Worm (Caenorhabditis elegans) whole organism, L2 larva: ENCODE results near the gene C08F8.9.
"Not testable (repeated sequence)": the region's sequence is repeated elsewhere in the genome, so short reads cannot be mapped to it uniquely, and the experiment has no call there.

Source experiments
- C34F6.9 ChIP-seq: fragments of 150-350 bp; optimal IDR thresholded peaks from 2 replicates; lab custom pipeline; 2014; ENCODE audit warnings: missing biosample characterization, missing genetic modification characterization
- F13H6.1 ChIP-seq: sonication (generic microtip); optimal IDR thresholded peaks from 2 replicates; lab custom pipeline; 2016; ENCODE audit warnings: missing genetic modification characterization, missing compliant biosample characterization
- R02D3.7 ChIP-seq: fragments of 150-350 bp; optimal IDR thresholded peaks from 2 replicates; lab custom pipeline; 2014; ENCODE audit warnings: missing biosample characterization, missing genetic modification characterization
- ZK546.5 ChIP-seq: sonication (generic microtip); optimal IDR thresholded peaks from 2 replicates; lab custom pipeline; 2017; ENCODE audit warnings: missing biosample characterization, missing genetic modification characterization
- ama-1 ChIP-seq: fragments of 150-350 bp; optimal IDR thresholded peaks from 2 replicates; lab custom pipeline; 2018; ENCODE audit warnings: inconsistent platforms
- blmp-1 ChIP-seq: sonication (generic microtip); optimal IDR thresholded peaks from 2 replicates; lab custom pipeline; 2017; ENCODE audit warnings: missing genetic modification characterization, mild to moderate bottlenecking, missing compliant biosample characterization, antibody characterized with exemption, moderate library complexity; ENCODE audit not compliant: insufficient read depth
- crh-2 ChIP-seq: sonication (generic microtip); optimal IDR thresholded peaks from 2 replicates; lab custom pipeline; 2017; ENCODE audit warnings: missing biosample characterization, missing genetic modification characterization
- egl-27 ChIP-seq: sonication (generic microtip); optimal IDR thresholded peaks from 3 replicates; lab custom pipeline; 2017; ENCODE audit warnings: missing biosample characterization, missing genetic modification reagents, missing genetic modification characterization
- fos-1 ChIP-seq: fragments of 150-350 bp; optimal IDR thresholded peaks from 2 replicates; lab custom pipeline; 2014; ENCODE audit warnings: missing biosample characterization, missing genetic modification characterization
- gmeb-1 ChIP-seq: fragments of 150-350 bp; optimal IDR thresholded peaks from 2 replicates; lab custom pipeline; 2014; ENCODE audit warnings: missing biosample characterization, missing genetic modification characterization
- lin-11 ChIP-seq: fragments of 150-350 bp; sonication (generic microtip); optimal IDR thresholded peaks from 2 replicates; lab custom pipeline; 2014; ENCODE audit warnings: missing biosample characterization, missing genetic modification characterization, inconsistent platforms, mixed read lengths
- lin-13 ChIP-seq: fragments of 150-350 bp; optimal IDR thresholded peaks from 2 replicates; lab custom pipeline; 2014; ENCODE audit warnings: missing biosample characterization, missing genetic modification reagents, missing genetic modification characterization
- lin-39 ChIP-seq: fragments of 150-350 bp; optimal IDR thresholded peaks from 2 replicates; lab custom pipeline; 2014; ENCODE audit warnings: missing biosample characterization, missing genetic modification reagents, missing genetic modification characterization
- lsy-2 ChIP-seq, 2 experiments: fragments of 150-350 bp in 1 of 2; sonication (generic microtip) in 1 of 2; optimal IDR thresholded peaks; 2 replicates each; lab custom pipeline; 2014 to 2017; ENCODE audit warnings: missing biosample characterization in 2 of 2, missing genetic modification characterization in 2 of 2
- mab-5 ChIP-seq: fragments of 150-350 bp; optimal IDR thresholded peaks from 2 replicates; lab custom pipeline; 2014; ENCODE audit warnings: missing biosample characterization, missing genetic modification characterization
- mdl-1 ChIP-seq, 2 experiments: fragments of 150-350 bp in 1 of 2; sonication (generic microtip) in 1 of 2; optimal IDR thresholded peaks; 2 replicates each; lab custom pipeline; 2017; ENCODE audit warnings: missing biosample characterization in 2 of 2, missing genetic modification characterization in 2 of 2
- nhr-10 ChIP-seq: sonication (generic microtip); optimal IDR thresholded peaks from 2 replicates; lab custom pipeline; 2017; ENCODE audit warnings: missing biosample characterization, missing genetic modification characterization
- nhr-12 ChIP-seq: fragments of 150-350 bp; optimal IDR thresholded peaks from 2 replicates; lab custom pipeline; 2014; ENCODE audit warnings: missing biosample characterization, missing genetic modification characterization
- nhr-129 ChIP-seq: fragments of 150-350 bp; optimal IDR thresholded peaks from 2 replicates; lab custom pipeline; 2014; ENCODE audit warnings: missing biosample characterization, missing genetic modification characterization
- nhr-21 ChIP-seq: fragments of 150-350 bp; optimal IDR thresholded peaks from 2 replicates; lab custom pipeline; 2014; ENCODE audit warnings: missing biosample characterization, missing genetic modification characterization
- nhr-237 ChIP-seq: fragments of 150-350 bp; optimal IDR thresholded peaks from 2 replicates; lab custom pipeline; 2014; ENCODE audit warnings: missing biosample characterization, missing genetic modification characterization
- nhr-25 ChIP-seq: fragments of 150-350 bp; sonication (generic microtip); optimal IDR thresholded peaks from 3 replicates; lab custom pipeline; 2014; ENCODE audit warnings: missing biosample characterization, missing genetic modification characterization
- nhr-6 ChIP-seq: fragments of 150-350 bp; optimal IDR thresholded peaks from 2 replicates; lab custom pipeline; 2014; ENCODE audit warnings: missing biosample characterization, missing genetic modification characterization
- nhr-77 ChIP-seq: fragments of 150-350 bp; optimal IDR thresholded peaks from 2 replicates; lab custom pipeline; 2014; ENCODE audit warnings: missing biosample characterization, missing genetic modification characterization
- peb-1 ChIP-seq: fragments of 150-350 bp; optimal IDR thresholded peaks from 2 replicates; lab custom pipeline; 2014; ENCODE audit warnings: missing biosample characterization, missing genetic modification characterization
- sem-4 ChIP-seq: fragments of 150-350 bp; optimal IDR thresholded peaks from 2 replicates; lab custom pipeline; 2014; ENCODE audit warnings: missing biosample characterization, missing genetic modification reagents, missing genetic modification characterization
- sma-3 ChIP-seq: sonication (generic microtip); optimal IDR thresholded peaks from 2 replicates; lab custom pipeline; 2016; ENCODE audit warnings: missing genetic modification reagents, missing genetic modification characterization, missing compliant biosample characterization
- sma-9 ChIP-seq, 2 experiments: fragments of 150-350 bp in 1 of 2; sonication (generic microtip) in 1 of 2; optimal IDR thresholded peaks; 2 replicates each; lab custom pipeline; 2014 to 2016; ENCODE audit warnings: missing genetic modification characterization in 2 of 2, mild to moderate bottlenecking in 1 of 2, missing biosample characterization in 1 of 2, missing compliant biosample characterization in 1 of 2, missing genetic modification reagents in 1 of 2, moderate library complexity in 1 of 2
- snpc-4 ChIP-seq: fragments of 150-350 bp; optimal IDR thresholded peaks from 2 replicates; lab custom pipeline; 2014; ENCODE audit warnings: missing biosample characterization, missing genetic modification characterization
- unc-55 ChIP-seq: fragments of 150-350 bp; sonication (generic microtip); optimal IDR thresholded peaks from 3 replicates; lab custom pipeline; 2014; ENCODE audit warnings: missing biosample characterization, missing genetic modification reagents, missing genetic modification characterization
- unc-62 ChIP-seq: fragments of 150-350 bp; optimal IDR thresholded peaks from 2 replicates; lab custom pipeline; 2014; ENCODE audit warnings: missing biosample characterization, missing genetic modification reagents, missing genetic modification characterization
- zag-1 ChIP-seq: fragments of 150-350 bp; optimal IDR thresholded peaks from 2 replicates; lab custom pipeline; 2014; ENCODE audit warnings: missing biosample characterization, missing genetic modification characterization
- ztf-1 ChIP-seq: fragments of 200-800 bp; sonication (Bioruptor generic); conservative IDR thresholded peaks from 2 replicates; pipeline ENCODE4 v1.3.6; 2022; ENCODE audit warnings: missing genetic modification characterization, missing compliant biosample characterization

Gene C08F8.9

DNA sequence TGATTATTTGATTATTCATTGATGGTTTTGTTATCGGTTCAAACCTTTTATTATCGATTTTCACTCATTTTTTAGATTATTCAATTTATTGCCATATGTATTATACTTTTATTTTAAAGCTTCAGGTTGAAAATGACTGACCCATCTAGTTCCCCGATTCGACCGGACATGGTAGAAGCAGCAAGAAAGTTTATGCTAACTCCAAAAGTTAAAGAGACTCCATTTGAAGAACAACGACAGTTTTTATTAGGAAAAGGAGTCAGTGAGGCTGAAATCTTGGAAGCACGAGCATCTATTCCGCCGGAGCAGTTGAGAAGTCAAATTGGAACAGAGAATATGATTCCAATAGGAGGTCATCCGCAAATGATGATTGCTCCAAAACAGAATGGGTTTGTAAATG lies 4.6 kb upstream of the C08F8.9 start, which contains the start of gene prx-14:
Gene prx-14 (plus strand): TSS at position 120 of the 400 bp plus-strand sequence.
- TF ChIP-seq ZK546.5 (tag; lab: Kevin White, UChicago) (no peak), fos-1 (tag; lab: Kevin White, UChicago) (peak; percentile 30), peb-1 (tag; lab: Kevin White, UChicago) (no peak), sma-9 (GFP tag; optimal IDR thresholded peaks at IDR 0.05; lab: Kevin White, UChicago) (no peak), sma-9 (tag; optimal IDR thresholded peaks at IDR 0.05; lab: Kevin White, UChicago) (no peak), gmeb-1 (tag; lab: Kevin White, UChicago) (no peak)

DNA sequence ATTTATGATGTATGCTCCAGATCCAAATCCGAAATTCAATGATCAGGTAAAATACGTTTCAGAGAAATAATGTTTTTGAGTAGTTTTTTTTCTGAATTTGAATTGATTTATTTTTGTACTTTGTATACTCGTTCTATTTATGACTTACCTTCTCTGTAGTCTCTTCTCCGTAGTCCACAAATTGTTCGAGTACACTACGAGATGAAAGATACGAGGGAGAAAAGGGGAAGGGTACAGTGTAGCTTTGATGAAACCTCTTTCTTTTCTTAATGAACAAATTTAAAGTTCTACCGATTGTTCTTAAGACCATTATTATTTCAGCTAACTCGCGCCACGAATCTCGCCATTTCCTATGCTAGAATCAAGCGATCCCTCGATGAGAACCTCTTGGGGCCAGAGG lies 1.7 kb upstream of the C08F8.9 start:
- no peak for TF ChIP-seq unc-62 (GFP tag; lab: Kevin White, UChicago)
- no peak for TF ChIP-seq F13H6.1 (tag; lab: Kevin White, UChicago)
- no peak for TF ChIP-seq ztf-1
- peak; percentile 6 for TF ChIP-seq crh-2 (tag; lab: Kevin White, UChicago)
- TF ChIP-seq fos-1 (tag; lab: Kevin White, UChicago) = peak; percentile 0

DNA sequence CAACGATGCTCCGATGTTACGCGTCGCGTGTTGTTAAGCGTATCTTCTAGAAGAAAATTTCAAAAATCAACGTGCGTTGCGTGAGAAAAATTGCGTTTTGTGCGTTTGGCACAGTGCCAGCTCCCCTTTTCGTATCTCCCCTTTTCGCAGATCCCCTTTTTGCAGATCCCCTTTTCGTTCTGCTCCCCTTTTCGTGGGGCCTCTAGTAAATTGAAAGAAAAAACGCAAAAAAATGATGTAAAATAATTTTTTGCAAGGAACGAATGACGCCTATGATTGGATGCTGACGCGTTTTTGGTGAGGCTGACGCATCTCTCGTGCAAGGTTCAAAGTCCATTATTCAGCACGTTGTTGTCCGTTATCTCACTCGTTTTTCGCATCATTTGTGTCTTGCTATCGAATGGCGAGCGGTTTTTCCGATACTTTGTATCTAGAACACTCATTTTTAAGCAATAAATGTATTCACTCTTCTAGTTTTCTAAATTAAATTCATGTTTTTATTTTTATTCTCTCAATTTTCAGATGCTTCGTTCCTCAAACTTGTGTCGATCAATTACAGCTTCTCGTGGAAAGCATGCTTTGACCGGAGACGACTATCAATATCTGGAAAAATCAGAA lies 837 bp upstream of the C08F8.9 start, which contains the start of gene cpt-2:
Gene cpt-2 (plus strand): TSS at position 523 of the 618 bp plus-strand sequence.
- TF ChIP-seq fos-1 (tag; lab: Kevin White, UChicago) = peak; percentile 86
- TF ChIP-seq unc-55 = peak; percentile 90
- TF ChIP-seq nhr-25 (tag; lab: Kevin White, UChicago) = peak; percentile 82
- TF ChIP-seq egl-27 = peak; percentile 70
- TF ChIP-seq ama-1 (lab: Kevin White, UChicago) = peak; percentile 50
- peak; percentile 58 for TF ChIP-seq nhr-10 (tag; lab: Kevin White, UChicago)
- peak; percentile 84 for TF ChIP-seq crh-2 (tag; lab: Kevin White, UChicago)
- peak; percentile 88 to 92 for TF ChIP-seq lsy-2 (tag; optimal IDR thresholded peaks at IDR 0.05; lab: Kevin White, UChicago)
- peak; percentile 86 for TF ChIP-seq nhr-129 (tag; lab: Kevin White, UChicago)
- peak; percentile 37 for TF ChIP-seq ZK546.5 (tag; lab: Kevin White, UChicago)
- TF ChIP-seq nhr-21 = peak; percentile 91
- peak; percentile 92 for TF ChIP-seq zag-1 (tag; lab: Kevin White, UChicago)
- TF ChIP-seq snpc-4 (tag; lab: Kevin White, UChicago) = peak; percentile 16
- peak; percentile 16 for TF ChIP-seq nhr-77 (tag; lab: Kevin White, UChicago)
- peak; percentile 71 for TF ChIP-seq mab-5 (tag; lab: Kevin White, UChicago)
- TF ChIP-seq C34F6.9 (tag; lab: Kevin White, UChicago) = peak; percentile 88
- TF ChIP-seq R02D3.7 = peak; percentile 40
- peak; percentile 30 for TF ChIP-seq nhr-12 (tag; lab: Kevin White, UChicago)
- peak; percentile 84 for TF ChIP-seq lin-13 (GFP tag; lab: Kevin White, UChicago)
- peak; percentile 81 for TF ChIP-seq sma-3
- peak in 1 of 2 experiments; percentile 76 for TF ChIP-seq mdl-1 (tag; optimal IDR thresholded peaks at IDR 0.05; lab: Kevin White, UChicago)
- peak; percentile 77 for TF ChIP-seq nhr-6 (tag; lab: Kevin White, UChicago)
- TF ChIP-seq F13H6.1 (tag; lab: Kevin White, UChicago) = peak; percentile 82
- TF ChIP-seq blmp-1 = peak; percentile 46
- peak; percentile 95 for TF ChIP-seq sma-9 (GFP tag; optimal IDR thresholded peaks at IDR 0.05; lab: Kevin White, UChicago)
- TF ChIP-seq sma-9 (tag; optimal IDR thresholded peaks at IDR 0.05; lab: Kevin White, UChicago) = not testable (repeated sequence)
- peak; percentile 49 for TF ChIP-seq sem-4
- TF ChIP-seq lin-11 (tag; lab: Kevin White, UChicago) = peak; percentile 46
- TF ChIP-seq gmeb-1 (tag; lab: Kevin White, UChicago) = peak; percentile 87

DNA sequence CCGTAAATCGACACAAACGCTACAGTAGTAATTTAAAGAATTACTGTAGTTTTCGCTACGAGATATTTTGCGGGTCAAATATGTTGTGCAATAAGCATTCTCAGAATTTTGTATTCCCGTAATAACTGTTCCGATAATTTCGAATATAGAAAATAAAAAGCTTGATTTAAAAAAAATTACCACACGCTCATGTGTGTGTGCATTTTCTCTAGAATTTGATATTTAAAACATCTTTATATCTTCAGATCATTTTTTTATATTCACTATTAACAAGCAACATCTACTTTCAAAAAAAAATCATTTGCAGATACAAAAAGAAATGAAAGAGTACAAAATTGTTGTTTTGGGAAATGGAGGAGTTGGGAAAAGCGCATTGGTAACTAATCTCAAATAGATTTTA lies 1.4 kb downstream of the C08F8.9 start, which contains the start of gene rap-3:
Gene rap-3 (plus strand): TSS at position 301 of the 400 bp plus-strand sequence.
- TF ChIP-seq ZK546.5 (tag; lab: Kevin White, UChicago) (no peak), lin-13 (GFP tag; lab: Kevin White, UChicago) (no peak), nhr-77 (tag; lab: Kevin White, UChicago) (no peak), R02D3.7 (no peak), ztf-1 (no peak), mab-5 (tag; lab: Kevin White, UChicago) (no peak), lin-39 (no peak), nhr-237 (tag; lab: Kevin White, UChicago) (no peak)
